Worm (Caenorhabditis elegans) whole organism, L4 larva: ENCODE data around the gene C44B11.6.

ENCODE experiments used
- R02D3.7 ChIP-seq: fragments of 150-350 bp; sonication (generic microtip); optimal IDR thresholded peaks from 3 replicates; lab custom pipeline; 2014; ENCODE audit warnings: missing biosample characterization, missing genetic modification characterization
- T26A8.4 ChIP-seq: fragments of 200-800 bp; sonication (Bioruptor generic); IDR thresholded peaks from 2 replicates; pipeline ENCODE4 v1.3.6; 2022; ENCODE audit warnings: missing genetic modification characterization, missing compliant biosample characterization
- ama-1 ChIP-seq: fragments of 150-350 bp; optimal IDR thresholded peaks from 2 replicates; lab custom pipeline; 2014; ENCODE audit warnings: inconsistent platforms, mixed read lengths
- daf-19 ChIP-seq: fragments of 200-800 bp; sonication (Bioruptor generic); conservative IDR thresholded peaks from 2 replicates; pipeline ENCODE4 v1.3.6; 2022; ENCODE audit warnings: missing genetic modification characterization, missing compliant biosample characterization
- rbr-2 ChIP-seq: sonication (generic microtip); optimal IDR thresholded peaks from 2 replicates; lab custom pipeline; 2016; ENCODE audit warnings: missing genotype, missing genetic modification characterization, missing compliant biosample characterization
- spr-1 ChIP-seq: sonication (generic microtip); optimal IDR thresholded peaks from 2 replicates; lab custom pipeline; 2016; ENCODE audit warnings: mild to moderate bottlenecking, missing genetic modification characterization, missing compliant biosample characterization

- TF ChIP-seq spr-1 (tag; lab: Kevin White, UChicago) = no peak
- TF ChIP-seq rbr-2 (tag; lab: Kevin White, UChicago) = no peak
- TF ChIP-seq daf-19 (GFP tag; lab: Robert Waterston, UW) = no peak
- no peak for TF ChIP-seq R02D3.7
- no peak for TF ChIP-seq ama-1
- no peak for TF ChIP-seq T26A8.4 (GFP tag; lab: Robert Waterston, UW)
Observed at ce11 chrIII:3188564-3188963, 35.6 kb downstream of the C44B11.6 start.
